Worm (Caenorhabditis elegans): ENCODE results near the gene nhr-119.

nhr-119 gene

DNA sequence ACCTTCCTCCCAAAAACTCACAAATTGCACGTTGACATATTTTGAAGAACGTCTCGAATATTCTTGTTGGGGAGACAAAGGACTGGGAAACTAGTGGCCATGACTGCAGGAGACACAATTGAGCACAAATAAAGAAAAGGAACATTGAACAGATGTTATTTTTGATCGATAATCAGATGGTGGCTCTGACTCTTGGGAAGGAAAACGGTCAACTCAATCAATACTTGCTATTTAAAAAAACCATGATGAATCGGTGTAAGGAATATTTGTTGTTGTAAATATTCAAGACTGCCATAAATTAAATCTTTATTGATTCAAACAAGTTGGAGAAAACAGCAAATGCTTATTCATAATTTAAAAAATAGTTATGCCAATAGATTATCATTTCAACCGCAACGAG lies 29.6 kb downstream of the nhr-119 start, which contains the start of gene fbxb-105:
TSS of gene fbxb-105 (minus strand) at position 101 of the 400 bp plus-strand sequence.
- TF ChIP-seq mes-4 (tag; optimal IDR thresholded peaks at IDR 0.05) (no peak), dpff-1 (tag; optimal IDR thresholded peaks at IDR 0.05) (no peak), unc-130 (GFP tag; optimal IDR thresholded peaks at IDR 0.05) (no peak), pbrm-1 (GFP tag; IDR thresholded peaks at IDR 0.05) (no peak), dpl-1 (GFP tag; optimal IDR thresholded peaks at IDR 0.05) (no peak), B0035.1 (tag; optimal IDR thresholded peaks at IDR 0.05) (no peak), mcd-1 (GFP tag; IDR thresholded peaks at IDR 0.05) (no peak), ztf-25 (GFP tag; IDR thresholded peaks at IDR 0.05) (no peak), lsy-27 (tag; optimal IDR thresholded peaks at IDR 0.05; ENCODE audit: borderline replicate concordance, insufficient read depth) (no peak), xnd-1 (tag; optimal IDR thresholded peaks at IDR 0.05) (no peak), rpc-1 (optimal IDR thresholded peaks at IDR 0.05) (no peak), rpc-1 (tag; optimal IDR thresholded peaks at IDR 0.05) (no peak), hmg-1.2 (GFP tag; IDR thresholded peaks at IDR 0.05) (no peak), zim-3 (tag; optimal IDR thresholded peaks at IDR 0.05) (no peak), Y95B8A.8 (GFP tag; IDR thresholded peaks at IDR 0.05) (no peak), athp-1 (tag; optimal IDR thresholded peaks at IDR 0.05) (no peak), tbx-9 (tag; optimal IDR thresholded peaks at IDR 0.05; ENCODE audit: borderline replicate concordance) (no peak), ceh-58 (GFP tag; IDR thresholded peaks at IDR 0.05) (no peak), C17E4.6 (GFP tag; IDR thresholded peaks at IDR 0.05) (no peak)

ce11 chrII:2769021-2769420 lies 31.4 kb downstream of the nhr-119 start, which contains the start of gene F08D12.7:
TSS of gene F08D12.7 (minus strand) at chrII:2769121.
- TF ChIP-seq zfh-2 (GFP tag; conservative IDR thresholded peaks at IDR 0.05) = no peak
- TF ChIP-seq egl-18 (GFP tag; IDR thresholded peaks at IDR 0.05) = no peak
- TF ChIP-seq aptf-2 (GFP tag; conservative IDR thresholded peaks at IDR 0.05) = no peak
- no peak for TF ChIP-seq unc-62 (GFP tag; optimal IDR thresholded peaks at IDR 0.05)
- TF ChIP-seq Y79H2A.3 (GFP tag; conservative IDR thresholded peaks at IDR 0.05) = no peak
- no peak for TF ChIP-seq F57A8.1 (GFP tag; optimal IDR thresholded peaks at IDR 0.05)
- TF ChIP-seq hmg-1.2 (GFP tag; IDR thresholded peaks at IDR 0.05) = no peak
- TF ChIP-seq somi-1 (GFP tag; optimal IDR thresholded peaks at IDR 0.05) = no peak

DNA sequence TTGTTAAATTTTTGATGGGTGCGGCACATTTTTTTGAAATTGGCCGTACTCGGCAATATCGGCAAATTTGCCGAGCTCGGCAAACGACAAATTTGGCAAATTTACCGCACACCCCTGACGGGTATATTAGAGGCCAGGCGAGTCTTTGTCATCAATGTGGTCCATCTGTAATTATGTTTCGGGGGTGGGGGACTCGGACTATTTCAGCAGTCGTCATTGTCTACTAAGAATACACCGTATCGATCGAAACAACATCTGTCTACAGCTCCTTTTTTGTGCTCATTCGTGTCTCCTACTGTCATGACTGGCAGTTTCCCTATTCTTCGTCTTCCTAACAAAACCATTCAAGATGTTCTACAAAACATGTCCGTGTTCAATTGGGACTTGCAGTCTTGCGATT lies 34.1 kb downstream of the nhr-119 start, which contains the start of gene F08D12.15:
TSS of gene F08D12.15 (plus strand) at position 301 of the 400 bp plus-strand sequence.
- TF ChIP-seq dox-1 (GFP tag; IDR thresholded peaks at IDR 0.05) (no peak), ceh-58 (GFP tag; IDR thresholded peaks at IDR 0.05) (no peak)

ce11 chrII:2764664-2765063 lies 35.7 kb downstream of the nhr-119 start, which contains the start of gene fbxb-108:
TSS of gene fbxb-108 (plus strand) at chrII:2764964.
- TF ChIP-seq ama-1 (optimal IDR thresholded peaks at IDR 0.05) (no peak), ama-1 (GFP tag; optimal IDR thresholded peaks at IDR 0.05) (no peak), chd-7 (tag; optimal IDR thresholded peaks at IDR 0.05) (no peak), K12H6.12 (tag; optimal IDR thresholded peaks at IDR 0.05) (no peak), ekl-4 (GFP tag; IDR thresholded peaks at IDR 0.05) (no peak), ceh-100 (GFP tag; IDR thresholded peaks at IDR 0.05) (no peak), rec-8 (tag; optimal IDR thresholded peaks at IDR 0.05) (no peak), tbp1 (GFP tag; optimal IDR thresholded peaks at IDR 0.05) (no peak), bed-2 (GFP tag; IDR thresholded peaks at IDR 0.05) (no peak), bed-1 (GFP tag; IDR thresholded peaks at IDR 0.05) (no peak), ztf-25 (GFP tag; IDR thresholded peaks at IDR 0.05) (no peak), somi-1 (GFP tag; optimal IDR thresholded peaks at IDR 0.05) (no peak), unc-130 (GFP tag; optimal IDR thresholded peaks at IDR 0.05) (no peak), snpc-1.3 (tag; optimal IDR thresholded peaks at IDR 0.05; ENCODE audit: insufficient read depth) (no peak), F49E8.2 (tag; optimal IDR thresholded peaks at IDR 0.05; ENCODE audit: insufficient read depth) (no peak), lsl-1 (GFP tag; optimal IDR thresholded peaks at IDR 0.05) (no peak), hlh-12 (tag; optimal IDR thresholded peaks at IDR 0.05) (no peak), rcor-1 (GFP tag; IDR thresholded peaks at IDR 0.05) (no peak), mxl-1 (tag; optimal IDR thresholded peaks at IDR 0.05) (no peak)
